Worm (Caenorhabditis elegans) whole organism, midembryonic: ENCODE results near the gene C44B7.11.

ENCODE experiments used
- T22C8.4 ChIP-seq: fragments of 200-800 bp; sonication (Bioruptor generic); IDR thresholded peaks from 2 replicates; pipeline ENCODE4 v1.3.6; 2022; ENCODE audit warnings: missing genetic modification characterization, missing compliant biosample characterization
- cog-1 ChIP-seq: sonication (generic microtip); optimal IDR thresholded peaks from 2 replicates; lab custom pipeline; 2016; ENCODE audit warnings: missing genetic modification characterization, missing compliant biosample characterization
- flt-1 ChIP-seq: fragments of 200-800 bp; sonication (Bioruptor generic); IDR thresholded peaks from 2 replicates; pipeline ENCODE4 v1.3.6; 2022; ENCODE audit warnings: missing genetic modification characterization, missing compliant biosample characterization
- klf-2 ChIP-seq: fragments of 200-800 bp; sonication (Bioruptor generic); conservative IDR thresholded peaks from 2 replicates; pipeline ENCODE4 v1.3.6; 2022; ENCODE audit warnings: missing genetic modification reagents, missing genetic modification characterization, missing compliant biosample characterization
- med-1 ChIP-seq: sonication (generic microtip); optimal IDR thresholded peaks from 2 replicates; lab custom pipeline; 2017; ENCODE audit warnings: missing genetic modification characterization, mild to moderate bottlenecking, missing compliant biosample characterization, antibody characterized with exemption, missing genetic modification reagents; ENCODE audit not compliant: insufficient read depth
- ref-1 ChIP-seq: fragments of 200-800 bp; sonication (Bioruptor generic); conservative IDR thresholded peaks from 2 replicates; pipeline ENCODE4 v1.3.6; 2022; ENCODE audit warnings: missing genetic modification reagents, missing genetic modification characterization, missing compliant biosample characterization
- tab-1 ChIP-seq: fragments of 200-800 bp; sonication (Bioruptor generic); IDR thresholded peaks from 2 replicates; pipeline ENCODE4 v1.3.6; 2022; ENCODE audit warnings: missing genetic modification characterization, missing compliant biosample characterization
- ztf-23 ChIP-seq: fragments of 200-800 bp; sonication (Bioruptor generic); IDR thresholded peaks from 2 replicates; pipeline ENCODE4 v1.3.6; 2022; ENCODE audit warnings: missing genetic modification reagents, missing genetic modification characterization, missing compliant biosample characterization
- ztf-29 ChIP-seq: fragments of 200-800 bp; sonication (Bioruptor generic); IDR thresholded peaks from 2 replicates; pipeline ENCODE4 v1.3.6; 2022; ENCODE audit warnings: missing genetic modification reagents, missing genetic modification characterization, missing compliant biosample characterization

Gene C44B7.11

ce11 chrII:6884568-6884967 lies 12.8 kb downstream of the C44B7.11 start:
- TF ChIP-seq ztf-23 (GFP tag; lab: Robert Waterston, UW) (no peak), tab-1 (no peak), ztf-29 (no peak), cog-1 (tag; lab: Kevin White, UChicago) (no peak), ref-1 (no peak), flt-1 (GFP tag; lab: Robert Waterston, UW) (no peak), klf-2 (GFP tag; lab: Robert Waterston, UW) (no peak), med-1 (no peak), T22C8.4 (no peak)

- no peak for TF ChIP-seq T22C8.4
- no peak for TF ChIP-seq tab-1
- no peak for TF ChIP-seq cog-1 (tag; lab: Kevin White, UChicago)
- no peak for TF ChIP-seq ref-1
- no peak for TF ChIP-seq klf-2 (GFP tag; lab: Robert Waterston, UW)
- no peak for TF ChIP-seq ztf-29
- no peak for TF ChIP-seq ztf-23 (GFP tag; lab: Robert Waterston, UW)
- TF ChIP-seq med-1: no peak
- TF ChIP-seq flt-1 (GFP tag; lab: Robert Waterston, UW): no peak
Observed at ce11 chrII:6883716-6884115, 13.6 kb downstream of the C44B7.11 start, which contains the start of gene pmp-1. pmp-1 (minus strand) TSS chrII:6883754.

ce11 chrII:6882335-6882734 lies 15.0 kb downstream of the C44B7.11 start:
- no peak for TF ChIP-seq med-1
- no peak for TF ChIP-seq cog-1 (tag; lab: Kevin White, UChicago)
- no peak for TF ChIP-seq flt-1 (GFP tag; lab: Robert Waterston, UW)
- TF ChIP-seq ref-1: no peak
- no peak for TF ChIP-seq ztf-29
- no peak for TF ChIP-seq ztf-23 (GFP tag; lab: Robert Waterston, UW)
- no peak for TF ChIP-seq tab-1
- no peak for TF ChIP-seq T22C8.4
- no peak for TF ChIP-seq klf-2 (GFP tag; lab: Robert Waterston, UW)

- TF ChIP-seq tab-1 (no peak), ztf-29 (no peak), flt-1 (GFP tag; lab: Robert Waterston, UW) (no peak), ztf-23 (GFP tag; lab: Robert Waterston, UW) (no peak), med-1 (no peak), ref-1 (no peak), klf-2 (GFP tag; lab: Robert Waterston, UW) (no peak), cog-1 (tag; lab: Kevin White, UChicago) (no peak), T22C8.4 (no peak)
Observed at ce11 chrII:6880067-6880466, 17.3 kb downstream of the C44B7.11 start, which contains the start of gene C44B7.7. C44B7.7 (minus strand) TSS chrII:6880167.

- no peak for TF ChIP-seq ztf-29
- no peak for TF ChIP-seq tab-1
- no peak for TF ChIP-seq cog-1 (tag; lab: Kevin White, UChicago)
- TF ChIP-seq flt-1 (GFP tag; lab: Robert Waterston, UW): no peak
- no peak for TF ChIP-seq ref-1
- TF ChIP-seq ztf-23 (GFP tag; lab: Robert Waterston, UW): no peak
- no peak for TF ChIP-seq T22C8.4
- no peak for TF ChIP-seq klf-2 (GFP tag; lab: Robert Waterston, UW)
- TF ChIP-seq med-1: no peak
Observed at ce11 chrII:6877881-6878280, 19.5 kb downstream of the C44B7.11 start.

ce11 chrII:6876957-6877356 lies 20.4 kb downstream of the C44B7.11 start, which contains the start of gene slc-36.5:
slc-36.5 (minus strand) TSS chrII:6877057.
- TF ChIP-seq ztf-29 (no peak), tab-1 (no peak), med-1 (no peak), klf-2 (GFP tag; lab: Robert Waterston, UW) (no peak), cog-1 (tag; lab: Kevin White, UChicago) (no peak), T22C8.4 (no peak), ref-1 (no peak), flt-1 (GFP tag; lab: Robert Waterston, UW) (no peak)

- no peak for TF ChIP-seq klf-2 (GFP tag; lab: Robert Waterston, UW)
- TF ChIP-seq ztf-29: no peak
- TF ChIP-seq tab-1: no peak
- TF ChIP-seq ztf-23 (GFP tag; lab: Robert Waterston, UW): no peak
- TF ChIP-seq flt-1 (GFP tag; lab: Robert Waterston, UW): no peak
- TF ChIP-seq T22C8.4: no peak
- TF ChIP-seq cog-1 (tag; lab: Kevin White, UChicago): no peak
- no peak for TF ChIP-seq med-1
- TF ChIP-seq ref-1: no peak
Observed at ce11 chrII:6872493-6872892, 24.8 kb downstream of the C44B7.11 start, which contains the start of gene C44B7.5. C44B7.5 (minus strand) TSS chrII:6872593.

- TF ChIP-seq ztf-23 (GFP tag; lab: Robert Waterston, UW) (no peak), med-1 (no peak), T22C8.4 (no peak), cog-1 (tag; lab: Kevin White, UChicago) (no peak), tab-1 (no peak), flt-1 (GFP tag; lab: Robert Waterston, UW) (no peak), ref-1 (no peak), ztf-29 (no peak), klf-2 (GFP tag; lab: Robert Waterston, UW) (no peak)
Observed at ce11 chrII:6870803-6871202, 26.5 kb downstream of the C44B7.11 start, which contains the start of gene clhm-1. clhm-1 (minus strand) TSS chrII:6871009.

ce11 chrII:6863652-6864051 lies 33.7 kb downstream of the C44B7.11 start, which contains the start of gene aff-1:
aff-1 (minus strand) TSS chrII:6863752.
- TF ChIP-seq ztf-29 (no peak), med-1 (no peak), ref-1 (no peak), T22C8.4 (0 out of 2 replicates have a peak, but pooled peaks have one; percentile 20)

- TF ChIP-seq cog-1 (tag; lab: Kevin White, UChicago): no peak
Observed at ce11 chrII:6860043-6860442, 37.3 kb downstream of the C44B7.11 start.

ce11 chrII:6858835-6859234 lies 38.5 kb downstream of the C44B7.11 start:
- TF ChIP-seq tab-1 (0 out of 2 replicates have a peak, but pooled peaks have one; percentile 55), T22C8.4 (no peak), ztf-29 (no peak), cog-1 (tag; lab: Kevin White, UChicago) (peak; percentile 61), ztf-23 (GFP tag; lab: Robert Waterston, UW) (peak; percentile 79)
